Worm (Caenorhabditis elegans): ENCODE measurements around the gene F19B10.6.
A peak's percentile ranks its signal among the peaks of the same experiment; 100 is the strongest.

Gene F19B10.6

ce11 chrII:3617512-3617911, 46.2 kb downstream of the F19B10.6 start, which contains the start of gene F40E12.1:
Gene F40E12.1 (plus strand): TSS chrII:3617812.
- TF ChIP-seq zfh-2 (GFP tag; conservative IDR thresholded peaks at IDR 0.05) (no peak), akir-1 (GFP tag; optimal IDR thresholded peaks at IDR 0.05) (no peak), let-607 (tag; optimal IDR thresholded peaks at IDR 0.05) (no peak), Y95B8A.8 (GFP tag; IDR thresholded peaks at IDR 0.05) (no peak), ztf-26 (tag; optimal IDR thresholded peaks at IDR 0.05) (no peak), ceh-91 (GFP tag; IDR thresholded peaks at IDR 0.05) (no peak), atf-7 (tag; optimal IDR thresholded peaks at IDR 0.05) (no peak), hlh-26 (GFP tag; conservative IDR thresholded peaks at IDR 0.05) (no peak)

ce11 chrII:3616615-3617014, 47.1 kb downstream of the F19B10.6 start:
- TF ChIP-seq atf-7 (tag; optimal IDR thresholded peaks at IDR 0.05) = no peak
- peak; percentile 78 for TF ChIP-seq nfyb-1 (GFP tag; IDR thresholded peaks at IDR 0.05)
- no peak for TF ChIP-seq ceh-100 (GFP tag; IDR thresholded peaks at IDR 0.05)
- TF ChIP-seq chd-7 (tag; optimal IDR thresholded peaks at IDR 0.05) = no peak
- TF ChIP-seq snpc-1.1 (tag; optimal IDR thresholded peaks at IDR 0.05; ENCODE audit: insufficient read depth) = no peak
- TF ChIP-seq gei-17 (GFP tag; optimal IDR thresholded peaks at IDR 0.05) = no peak
- TF ChIP-seq cebp-2 (GFP tag; IDR thresholded peaks at IDR 0.05) = no peak

Measured in whole organism, young adult.